Worm (Caenorhabditis elegans): ENCODE results near the gene gas-1.

gas-1 gene

ce11 chrX:15576942-15577341 is 13.3 kb downstream of the gas-1 start, which contains the start of gene K09A9.6:
TSS of gene K09A9.6 (plus strand) at chrX:15577242.
- TF ChIP-seq cog-1 (tag; optimal IDR thresholded peaks at IDR 0.05) (no peak), tab-1 (GFP tag; IDR thresholded peaks at IDR 0.05) (no peak), med-1 (GFP tag; optimal IDR thresholded peaks at IDR 0.05; ENCODE audit: insufficient read depth) (no peak), ztf-29 (GFP tag; IDR thresholded peaks at IDR 0.05) (no peak), T22C8.4 (GFP tag; IDR thresholded peaks at IDR 0.05) (no peak), ztf-23 (GFP tag; IDR thresholded peaks at IDR 0.05) (no peak), flt-1 (GFP tag; IDR thresholded peaks at IDR 0.05) (no peak), ref-1 (GFP tag; conservative IDR thresholded peaks at IDR 0.05) (no peak), klf-2 (GFP tag; conservative IDR thresholded peaks at IDR 0.05) (no peak)

- no peak for TF ChIP-seq flt-1 (GFP tag; IDR thresholded peaks at IDR 0.05)
- no peak for TF ChIP-seq ref-1 (GFP tag; conservative IDR thresholded peaks at IDR 0.05)
- TF ChIP-seq ztf-23 (GFP tag; IDR thresholded peaks at IDR 0.05): no peak
- TF ChIP-seq tab-1 (GFP tag; IDR thresholded peaks at IDR 0.05): no peak
- no peak for TF ChIP-seq cog-1 (tag; optimal IDR thresholded peaks at IDR 0.05)
- TF ChIP-seq T22C8.4 (GFP tag; IDR thresholded peaks at IDR 0.05): no peak
- no peak for TF ChIP-seq klf-2 (GFP tag; conservative IDR thresholded peaks at IDR 0.05)
- no peak for TF ChIP-seq ztf-29 (GFP tag; IDR thresholded peaks at IDR 0.05)
- no peak for TF ChIP-seq med-1 (GFP tag; optimal IDR thresholded peaks at IDR 0.05; ENCODE audit: insufficient read depth)
Observed at ce11 chrX:15575460-15575859, 14.7 kb downstream of the gas-1 start.

- TF ChIP-seq tab-1 (GFP tag; IDR thresholded peaks at IDR 0.05): no peak
- 0 out of 2 replicates have a peak, but pooled peaks have one; percentile 4 for TF ChIP-seq flt-1 (GFP tag; IDR thresholded peaks at IDR 0.05)
Observed at ce11 chrX:15572021-15572420, 18.2 kb downstream of the gas-1 start.

DNA sequence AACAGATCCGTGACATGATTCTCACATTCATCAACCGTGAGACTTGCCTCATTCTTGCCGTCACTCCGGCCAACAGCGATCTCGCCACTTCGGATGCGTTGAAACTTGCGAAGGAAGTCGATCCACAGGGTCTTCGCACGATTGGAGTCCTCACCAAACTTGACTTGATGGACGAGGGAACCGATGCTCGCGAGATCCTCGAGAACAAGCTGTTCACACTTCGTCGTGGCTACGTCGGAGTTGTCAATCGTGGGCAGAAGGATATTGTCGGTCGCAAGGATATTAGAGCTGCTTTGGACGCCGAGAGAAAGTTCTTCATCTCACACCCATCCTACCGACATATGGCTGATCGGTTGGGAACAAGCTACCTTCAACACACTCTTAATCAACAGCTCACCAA is 20.6 kb downstream of the gas-1 start:
- TF ChIP-seq ztf-29 (GFP tag; IDR thresholded peaks at IDR 0.05) (no peak), ref-1 (GFP tag; conservative IDR thresholded peaks at IDR 0.05) (no peak), tab-1 (GFP tag; IDR thresholded peaks at IDR 0.05) (no peak)

DNA sequence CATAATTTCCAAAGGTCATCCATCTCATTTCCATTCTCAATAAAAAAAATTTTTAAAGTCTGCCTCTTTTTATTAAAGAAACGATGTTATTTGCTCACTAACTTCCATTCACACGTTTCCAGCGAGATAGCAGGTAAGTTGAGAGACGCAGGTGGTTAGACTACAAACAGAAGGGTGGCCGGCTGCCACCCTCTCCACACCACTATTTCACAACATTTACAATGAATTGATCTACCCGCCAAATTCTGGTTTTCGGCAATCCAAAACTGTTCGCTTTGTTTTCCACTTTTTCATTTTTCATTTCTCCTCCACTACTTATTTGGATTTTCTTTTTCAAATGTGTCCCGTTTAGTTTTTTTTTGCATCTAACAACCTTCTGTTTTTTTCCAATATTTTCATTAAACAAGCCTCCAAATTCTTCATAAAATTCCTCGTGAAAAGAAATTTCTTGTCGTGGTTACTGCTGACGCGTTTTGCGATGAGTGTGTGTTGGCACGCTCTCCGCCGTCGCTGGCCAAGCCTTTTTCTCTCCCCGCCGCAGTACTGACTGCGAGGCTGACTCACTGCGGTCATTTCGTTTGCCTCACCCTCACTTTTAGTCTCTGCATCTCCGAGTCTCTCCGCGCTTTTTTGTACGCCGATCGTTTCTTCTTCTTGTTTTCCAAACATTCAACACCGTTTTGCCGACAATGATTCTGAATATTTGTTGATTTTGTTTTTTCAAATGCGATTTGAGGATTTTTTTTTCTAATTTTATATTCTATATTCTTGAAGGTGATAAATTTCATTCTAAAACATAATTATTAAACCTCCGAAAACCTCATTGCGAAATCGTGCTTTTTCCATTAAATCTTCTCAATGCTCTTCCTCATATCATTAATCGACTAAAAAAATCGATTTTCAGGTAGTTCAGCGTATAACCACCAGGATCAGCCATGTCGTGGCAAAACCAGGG is 21.9 kb downstream of the gas-1 start, which contains the start of gene dyn-1:
dyn-1 (plus strand) TSS at position 905 of the 955 bp plus-strand sequence.
- TF ChIP-seq ztf-23 (GFP tag; IDR thresholded peaks at IDR 0.05) (0 out of 2 replicates have a peak, but pooled peaks have one; percentile 13), T22C8.4 (GFP tag; IDR thresholded peaks at IDR 0.05) (no peak)

ce11 chrX:15566640-15567039 is 23.6 kb downstream of the gas-1 start:
- 0 out of 2 replicates have a peak, but pooled peaks have one; percentile 42 for TF ChIP-seq flt-1 (GFP tag; IDR thresholded peaks at IDR 0.05)
- no peak for TF ChIP-seq cog-1 (tag; optimal IDR thresholded peaks at IDR 0.05)
- no peak for TF ChIP-seq T22C8.4 (GFP tag; IDR thresholded peaks at IDR 0.05)
- 0 out of 2 replicates have a peak, but pooled peaks have one; percentile 29 for TF ChIP-seq ztf-23 (GFP tag; IDR thresholded peaks at IDR 0.05)

ce11 chrX:15564338-15564737 is 25.9 kb downstream of the gas-1 start:
- no peak for TF ChIP-seq ztf-23 (GFP tag; IDR thresholded peaks at IDR 0.05)
- no peak for TF ChIP-seq ztf-29 (GFP tag; IDR thresholded peaks at IDR 0.05)
- TF ChIP-seq med-1 (GFP tag; optimal IDR thresholded peaks at IDR 0.05; ENCODE audit: insufficient read depth): no peak
- no peak for TF ChIP-seq klf-2 (GFP tag; conservative IDR thresholded peaks at IDR 0.05)
- TF ChIP-seq ref-1 (GFP tag; conservative IDR thresholded peaks at IDR 0.05): no peak
- no peak for TF ChIP-seq cog-1 (tag; optimal IDR thresholded peaks at IDR 0.05)
- TF ChIP-seq T22C8.4 (GFP tag; IDR thresholded peaks at IDR 0.05): no peak
- no peak for TF ChIP-seq tab-1 (GFP tag; IDR thresholded peaks at IDR 0.05)
- TF ChIP-seq flt-1 (GFP tag; IDR thresholded peaks at IDR 0.05): no peak

DNA sequence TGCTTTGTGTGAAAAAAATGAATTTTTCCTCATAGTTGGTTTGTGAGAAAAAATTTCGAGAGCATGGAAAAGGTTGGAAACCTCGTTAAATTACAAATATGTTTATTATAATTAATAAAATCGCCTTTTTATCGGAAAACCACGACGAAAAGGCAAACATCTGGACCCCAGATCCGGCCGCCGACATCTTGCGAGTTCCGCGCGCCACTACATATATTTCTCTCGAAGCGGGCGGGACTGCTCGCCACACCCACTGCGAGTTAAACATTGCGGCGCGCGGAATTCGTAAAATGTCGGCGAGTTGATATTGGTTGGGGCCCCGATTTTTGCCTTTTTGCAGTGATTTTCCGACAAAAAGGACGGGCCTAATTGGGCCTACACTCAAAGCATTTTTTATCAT is 30.7 kb downstream of the gas-1 start:
- TF ChIP-seq T22C8.4 (GFP tag; IDR thresholded peaks at IDR 0.05): no peak
- TF ChIP-seq tab-1 (GFP tag; IDR thresholded peaks at IDR 0.05): no peak
- TF ChIP-seq med-1 (GFP tag; optimal IDR thresholded peaks at IDR 0.05; ENCODE audit: insufficient read depth): no peak
- no peak for TF ChIP-seq cog-1 (tag; optimal IDR thresholded peaks at IDR 0.05)
- no peak for TF ChIP-seq klf-2 (GFP tag; conservative IDR thresholded peaks at IDR 0.05)
- no peak for TF ChIP-seq ztf-29 (GFP tag; IDR thresholded peaks at IDR 0.05)
- no peak for TF ChIP-seq flt-1 (GFP tag; IDR thresholded peaks at IDR 0.05)
- no peak for TF ChIP-seq ref-1 (GFP tag; conservative IDR thresholded peaks at IDR 0.05)
- TF ChIP-seq ztf-23 (GFP tag; IDR thresholded peaks at IDR 0.05): no peak

- TF ChIP-seq tab-1 (GFP tag; IDR thresholded peaks at IDR 0.05): no peak
- TF ChIP-seq med-1 (GFP tag; optimal IDR thresholded peaks at IDR 0.05; ENCODE audit: insufficient read depth): no peak
- TF ChIP-seq klf-2 (GFP tag; conservative IDR thresholded peaks at IDR 0.05): no peak
- no peak for TF ChIP-seq flt-1 (GFP tag; IDR thresholded peaks at IDR 0.05)
- TF ChIP-seq T22C8.4 (GFP tag; IDR thresholded peaks at IDR 0.05): no peak
- no peak for TF ChIP-seq ref-1 (GFP tag; conservative IDR thresholded peaks at IDR 0.05)
- TF ChIP-seq cog-1 (tag; optimal IDR thresholded peaks at IDR 0.05): no peak
- no peak for TF ChIP-seq ztf-23 (GFP tag; IDR thresholded peaks at IDR 0.05)
- TF ChIP-seq ztf-29 (GFP tag; IDR thresholded peaks at IDR 0.05): no peak
Observed at ce11 chrX:15557849-15558248, 32.3 kb downstream of the gas-1 start, which contains the start of gene lron-3. TSS of gene lron-3 (minus strand) at chrX:15557949.

DNA sequence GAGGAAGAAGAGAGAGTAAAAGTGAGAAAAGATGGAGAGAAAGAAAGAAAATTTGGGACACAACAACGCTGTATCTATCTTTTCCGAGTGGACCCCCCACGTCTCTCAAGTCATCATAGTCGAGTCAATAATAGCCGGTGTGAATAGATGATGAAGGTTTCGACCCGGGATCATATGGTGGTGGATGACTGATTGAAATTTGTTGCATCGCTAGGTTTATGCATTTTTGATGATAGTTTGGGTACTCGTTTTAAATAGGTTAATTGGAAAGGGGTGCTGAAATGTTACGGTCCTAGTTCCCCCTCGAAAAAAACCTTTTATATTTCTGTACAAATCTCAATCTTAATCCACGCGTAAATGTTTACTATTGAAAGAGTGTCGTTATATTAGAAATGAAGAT is 34.7 kb downstream of the gas-1 start:
- no peak for TF ChIP-seq cog-1 (tag; optimal IDR thresholded peaks at IDR 0.05)
- no peak for TF ChIP-seq ref-1 (GFP tag; conservative IDR thresholded peaks at IDR 0.05)
- TF ChIP-seq T22C8.4 (GFP tag; IDR thresholded peaks at IDR 0.05): no peak
- TF ChIP-seq ztf-29 (GFP tag; IDR thresholded peaks at IDR 0.05): no peak
- no peak for TF ChIP-seq med-1 (GFP tag; optimal IDR thresholded peaks at IDR 0.05; ENCODE audit: insufficient read depth)
- no peak for TF ChIP-seq tab-1 (GFP tag; IDR thresholded peaks at IDR 0.05)
- no peak for TF ChIP-seq ztf-23 (GFP tag; IDR thresholded peaks at IDR 0.05)
- no peak for TF ChIP-seq flt-1 (GFP tag; IDR thresholded peaks at IDR 0.05)
- TF ChIP-seq klf-2 (GFP tag; conservative IDR thresholded peaks at IDR 0.05): no peak

All from whole organism, midembryonic.